Worm (Caenorhabditis elegans) whole organism, young adult: ENCODE data around the gene srw-9.
A peak's percentile ranks its signal among the peaks of the same experiment; 100 is the strongest.

Experiments used
- B0261.1 ChIP-seq: sonication (generic microtip); optimal IDR thresholded peaks from 2 replicates; lab custom pipeline; 2016; ENCODE audit warnings: mild to moderate bottlenecking, missing genetic modification characterization, moderate library complexity, missing compliant biosample characterization
- B0336.3 ChIP-seq: fragments of 200-800 bp; sonication (Bioruptor generic); IDR thresholded peaks from 2 replicates; pipeline ENCODE4 v1.3.6; 2022; ENCODE audit warnings: missing genetic modification characterization, missing compliant biosample characterization
- F33H1.4 ChIP-seq: fragments of 200-800 bp; sonication (Bioruptor generic); IDR thresholded peaks from 2 replicates; pipeline ENCODE4 v1.3.6; 2022; ENCODE audit warnings: missing genetic modification reagents, missing genetic modification characterization, missing compliant biosample characterization
- F37B4.10 ChIP-seq: fragments of 200-800 bp; sonication (Bioruptor generic); IDR thresholded peaks from 2 replicates; pipeline ENCODE4 v1.3.6; 2022; ENCODE audit warnings: missing genetic modification characterization, missing compliant biosample characterization
- F49E8.2 ChIP-seq: sonication (generic microtip); optimal IDR thresholded peaks from 3 replicates; lab custom pipeline; 2017; ENCODE audit warnings: missing genetic modification characterization, mild to moderate bottlenecking, missing compliant biosample characterization, antibody characterized with exemption, moderate library complexity; ENCODE audit not compliant: insufficient read depth
- F57C9.4 ChIP-seq: sonication (generic microtip); optimal IDR thresholded peaks from 2 replicates; lab custom pipeline; 2017; ENCODE audit warnings: mild to moderate bottlenecking, missing genetic modification characterization, missing compliant biosample characterization
- Y53G8AR.9 ChIP-seq: fragments of 200-800 bp; sonication (Bioruptor generic); conservative IDR thresholded peaks from 2 replicates; pipeline ENCODE4 v1.3.6; 2022; ENCODE audit warnings: missing genetic modification reagents, missing genetic modification characterization, missing compliant biosample characterization
- Y67H2A.10 ChIP-seq: fragments of 200-800 bp; sonication (Bioruptor generic); conservative IDR thresholded peaks from 2 replicates; pipeline ENCODE4 v1.3.6; 2022; ENCODE audit warnings: missing genetic modification reagents, missing genetic modification characterization, missing compliant biosample characterization
- Y79H2A.3 ChIP-seq: fragments of 200-800 bp; sonication (Bioruptor generic); conservative IDR thresholded peaks from 2 replicates; pipeline ENCODE4 v1.3.6; 2022; ENCODE audit warnings: missing genetic modification reagents, missing genetic modification characterization, missing compliant biosample characterization
- Y95B8A.8 ChIP-seq: fragments of 200-800 bp; sonication (Bioruptor generic); IDR thresholded peaks from 2 replicates; pipeline ENCODE4 v1.3.6; 2022; ENCODE audit warnings: missing genetic modification reagents, missing genetic modification characterization, missing compliant biosample characterization
- ZK185.1 ChIP-seq: sonication (generic microtip); optimal IDR thresholded peaks from 2 replicates; lab custom pipeline; 2016; ENCODE audit warnings: mild to moderate bottlenecking, missing genetic modification characterization, missing compliant biosample characterization; ENCODE audit not compliant: poor library complexity, severe bottlenecking
- ama-1 ChIP-seq, 3 experiments: fragments of 150-350 bp in 1 of 3; sonication (generic microtip) in 2 of 3; optimal IDR thresholded peaks; 2 replicates each; lab custom pipeline; 2014 to 2018; ENCODE audit warnings: missing biosample characterization in 2 of 3, missing genetic modification characterization in 2 of 3, missing genetic modification reagents in 2 of 3
- attf-5 ChIP-seq: fragments of 200-800 bp; sonication (Bioruptor generic); optimal IDR thresholded peaks from 2 replicates; lab custom pipeline; 2018; ENCODE audit warnings: mild to moderate bottlenecking, missing genetic modification characterization, missing compliant biosample characterization
- attf-6 ChIP-seq: fragments of 200-800 bp; sonication (Bioruptor generic); IDR thresholded peaks from 2 replicates; pipeline ENCODE4 v1.3.6; 2022; ENCODE audit warnings: missing genetic modification reagents, missing genetic modification characterization, missing compliant biosample characterization
- cebp-2 ChIP-seq: fragments of 200-800 bp; sonication (Bioruptor generic); IDR thresholded peaks from 2 replicates; pipeline ENCODE4 v1.3.6; 2022; ENCODE audit warnings: missing genetic modification characterization, missing compliant biosample characterization
- ceh-40 ChIP-seq: fragments of 200-800 bp; sonication (Bioruptor generic); IDR thresholded peaks from 2 replicates; pipeline ENCODE4 v1.3.6; 2022; ENCODE audit warnings: missing genetic modification characterization, missing compliant biosample characterization
- egl-18 ChIP-seq: fragments of 200-800 bp; sonication (Bioruptor generic); IDR thresholded peaks from 2 replicates; pipeline ENCODE4 v1.3.6; 2022; ENCODE audit warnings: missing genetic modification reagents, missing genetic modification characterization, missing compliant biosample characterization
- egl-44 ChIP-seq: fragments of 200-800 bp; sonication (Bioruptor generic); IDR thresholded peaks from 2 replicates; pipeline ENCODE4 v1.3.6; 2022; ENCODE audit warnings: missing genetic modification reagents, missing genetic modification characterization, missing compliant biosample characterization
- egrh-3 ChIP-seq: fragments of 200-800 bp; sonication (Bioruptor generic); IDR thresholded peaks from 2 replicates; pipeline ENCODE4 v1.3.6; 2022; ENCODE audit warnings: missing genetic modification reagents, missing genetic modification characterization, missing compliant biosample characterization
- ets-4 ChIP-seq: fragments of 200-800 bp; sonication (Bioruptor generic); optimal IDR thresholded peaks from 2 replicates; lab custom pipeline; 2018; ENCODE audit warnings: mild to moderate bottlenecking, missing genetic modification characterization, missing compliant biosample characterization
- fkh-3 ChIP-seq: sonication (generic microtip); optimal IDR thresholded peaks from 2 replicates; lab custom pipeline; 2016; ENCODE audit warnings: mild to moderate bottlenecking, missing genetic modification characterization, missing compliant biosample characterization
- him-1 ChIP-seq: sonication (generic microtip); optimal IDR thresholded peaks from 2 replicates; lab custom pipeline; 2016; ENCODE audit warnings: missing genotype, missing genetic modification reagents, missing genetic modification characterization, missing compliant biosample characterization
- hlh-12 ChIP-seq: sonication (generic microtip); optimal IDR thresholded peaks from 2 replicates; lab custom pipeline; 2016; ENCODE audit warnings: missing genetic modification characterization, missing compliant biosample characterization
- hlh-26 ChIP-seq: fragments of 200-800 bp; sonication (Bioruptor generic); conservative IDR thresholded peaks from 2 replicates; pipeline ENCODE4 v1.3.6; 2022; ENCODE audit warnings: missing genetic modification reagents, missing genetic modification characterization, missing compliant biosample characterization
- hmg-20 ChIP-seq: fragments of 200-800 bp; sonication (Bioruptor generic); IDR thresholded peaks from 2 replicates; pipeline ENCODE4 v1.3.6; 2022; ENCODE audit warnings: missing genetic modification reagents, missing genetic modification characterization, missing compliant biosample characterization
- lin-54 ChIP-seq: fragments of 200-800 bp; sonication (Bioruptor generic); optimal IDR thresholded peaks from 2 replicates; lab custom pipeline; 2018; ENCODE audit warnings: mild to moderate bottlenecking, missing genetic modification characterization, missing compliant biosample characterization
- lir-1 ChIP-seq: fragments of 200-800 bp; sonication (Bioruptor generic); conservative IDR thresholded peaks from 2 replicates; pipeline ENCODE4 v1.3.6; 2022; ENCODE audit warnings: missing genetic modification reagents, missing genetic modification characterization, missing compliant biosample characterization
- lsl-1 ChIP-seq: fragments of 200-800 bp; sonication (Bioruptor generic); optimal IDR thresholded peaks from 2 replicates; lab custom pipeline; 2018; ENCODE audit warnings: mild to moderate bottlenecking, missing genetic modification characterization, moderate library complexity, missing compliant biosample characterization
- madf-3 ChIP-seq: fragments of 200-800 bp; sonication (Bioruptor generic); IDR thresholded peaks from 2 replicates; pipeline ENCODE4 v1.3.6; 2022; ENCODE audit warnings: missing genetic modification reagents, missing genetic modification characterization, missing compliant biosample characterization
- nfya-2 ChIP-seq: fragments of 200-800 bp; sonication (Bioruptor generic); IDR thresholded peaks from 2 replicates; pipeline ENCODE4 v1.3.6; 2022; ENCODE audit warnings: missing genetic modification reagents, missing genetic modification characterization, missing compliant biosample characterization
- nhr-80 ChIP-seq: sonication (generic microtip); optimal IDR thresholded peaks from 2 replicates; lab custom pipeline; 2016; ENCODE audit warnings: missing genetic modification characterization, missing compliant biosample characterization
- nhr-90 ChIP-seq: sonication (generic microtip); optimal IDR thresholded peaks from 2 replicates; lab custom pipeline; 2016; ENCODE audit warnings: missing genotype, mild to moderate bottlenecking, missing genetic modification characterization, missing compliant biosample characterization
- sdz-38 ChIP-seq: sonication (generic microtip); optimal IDR thresholded peaks from 2 replicates; lab custom pipeline; 2016; ENCODE audit warnings: missing genotype, missing genetic modification characterization, missing compliant biosample characterization
- snpc-1.1 ChIP-seq: sonication (generic microtip); optimal IDR thresholded peaks from 2 replicates; lab custom pipeline; 2017; ENCODE audit warnings: missing genetic modification characterization, mild to moderate bottlenecking, missing compliant biosample characterization, antibody characterized with exemption, moderate library complexity, missing genotype, missing genetic modification reagents; ENCODE audit not compliant: insufficient read depth
- snpc-1.3 ChIP-seq: sonication (generic microtip); optimal IDR thresholded peaks from 2 replicates; lab custom pipeline; 2017; ENCODE audit warnings: missing genetic modification characterization, mild to moderate bottlenecking, missing compliant biosample characterization, antibody characterized with exemption, moderate library complexity, missing genotype, missing genetic modification reagents; ENCODE audit not compliant: insufficient read depth
- somi-1 ChIP-seq: fragments of 200-800 bp; sonication (Bioruptor generic); optimal IDR thresholded peaks from 2 replicates; lab custom pipeline; 2018; ENCODE audit warnings: mild to moderate bottlenecking, missing genetic modification characterization, missing compliant biosample characterization
- ztf-18 ChIP-seq: sonication (generic microtip); optimal IDR thresholded peaks from 2 replicates; lab custom pipeline; 2016; ENCODE audit warnings: missing genotype, mild to moderate bottlenecking, missing genetic modification characterization, missing compliant biosample characterization
- ztf-22 ChIP-seq: fragments of 200-800 bp; sonication (Bioruptor generic); optimal IDR thresholded peaks from 2 replicates; lab custom pipeline; 2018; ENCODE audit warnings: mild to moderate bottlenecking, missing genetic modification characterization, moderate library complexity, missing compliant biosample characterization

srw-9 gene

DNA sequence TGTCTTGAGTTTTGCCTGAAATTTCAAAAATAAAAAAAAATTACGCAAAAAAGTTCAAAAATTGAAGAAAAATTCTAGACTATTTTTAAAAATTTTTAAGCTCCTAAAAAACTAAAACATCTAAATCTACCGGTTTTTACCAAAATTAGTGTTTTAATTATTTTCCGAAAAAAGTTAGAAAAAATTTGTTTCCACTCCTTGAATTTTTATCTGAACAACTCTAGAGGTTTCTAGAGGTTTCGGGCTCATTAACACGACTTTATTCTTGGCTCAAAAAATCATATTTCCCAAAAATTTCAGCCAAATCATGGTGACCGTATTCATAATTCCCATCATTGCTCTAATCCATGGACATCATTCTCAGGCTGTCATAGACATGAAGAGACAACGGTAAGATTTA, 27.4 kb downstream of the srw-9 start, which contains the start of gene lgc-37 (continued):
- TF ChIP-seq snpc-1.1 (no peak), F49E8.2 (tag; lab: Kevin White, UChicago) (no peak)
- TF ChIP-seq, all 124 proteins: peak for 0

DNA sequence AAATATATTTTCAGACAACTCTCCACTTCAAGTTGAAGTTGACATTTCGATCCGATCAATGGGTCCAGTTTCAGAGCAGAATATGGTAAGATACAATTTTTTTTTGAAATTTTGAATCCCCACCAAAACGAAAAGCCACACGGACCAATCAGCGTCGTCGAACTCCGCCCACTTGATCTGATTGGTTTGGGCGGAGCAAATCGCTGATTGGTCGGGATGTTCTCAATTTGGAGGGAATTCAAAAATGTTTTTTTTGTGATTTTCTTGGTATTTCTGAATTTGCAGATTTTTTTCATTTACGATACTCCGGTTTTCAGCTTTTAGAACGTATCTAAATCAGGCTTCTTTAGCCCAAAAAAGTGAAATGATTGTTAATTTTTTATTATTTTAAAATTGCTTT, 28.0 kb downstream of the srw-9 start:
- TF ChIP-seq Y95B8A.8 (GFP tag; lab: Robert Waterston, UW) = no peak
- no peak for TF ChIP-seq hmg-20
- TF ChIP-seq F57C9.4 (tag; lab: Kevin White, UChicago) = no peak
- no peak for TF ChIP-seq F33H1.4 (GFP tag; lab: Robert Waterston, UW)
- no peak for TF ChIP-seq B0336.3
- no peak for TF ChIP-seq attf-5 (GFP tag; lab: Kevin White, UChicago)
- no peak for TF ChIP-seq ZK185.1 (tag; lab: Kevin White, UChicago)
- no peak for TF ChIP-seq lir-1 (GFP tag; lab: Robert Waterston, UW)
- TF ChIP-seq snpc-1.3 = no peak

DNA sequence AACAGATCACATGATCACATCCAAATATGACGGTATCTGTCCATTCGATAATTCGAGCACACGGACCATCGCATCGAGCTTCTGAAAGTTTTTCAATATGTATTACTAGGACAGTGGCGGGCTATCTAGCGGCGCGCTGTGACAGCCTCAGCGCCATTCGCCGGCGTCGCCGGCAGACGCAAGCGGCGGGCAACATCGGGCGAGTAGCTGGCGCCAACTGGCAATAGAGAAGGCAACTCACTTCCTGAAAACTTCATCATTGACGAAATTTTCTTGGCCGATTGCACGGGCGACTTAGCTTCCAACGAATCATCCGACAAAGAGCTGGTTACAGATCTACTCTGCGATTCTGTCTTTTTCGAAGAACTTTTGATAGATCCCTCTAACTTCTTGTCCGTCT, 30.8 kb downstream of the srw-9 start:
- TF ChIP-seq him-1 (tag; lab: Kevin White, UChicago) = no peak
- 0 out of 2 replicates have a peak, but pooled peaks have one; percentile 8 for TF ChIP-seq F37B4.10 (GFP tag; lab: Robert Waterston, UW)
- TF ChIP-seq, all 124 proteins: peak for 1

DNA sequence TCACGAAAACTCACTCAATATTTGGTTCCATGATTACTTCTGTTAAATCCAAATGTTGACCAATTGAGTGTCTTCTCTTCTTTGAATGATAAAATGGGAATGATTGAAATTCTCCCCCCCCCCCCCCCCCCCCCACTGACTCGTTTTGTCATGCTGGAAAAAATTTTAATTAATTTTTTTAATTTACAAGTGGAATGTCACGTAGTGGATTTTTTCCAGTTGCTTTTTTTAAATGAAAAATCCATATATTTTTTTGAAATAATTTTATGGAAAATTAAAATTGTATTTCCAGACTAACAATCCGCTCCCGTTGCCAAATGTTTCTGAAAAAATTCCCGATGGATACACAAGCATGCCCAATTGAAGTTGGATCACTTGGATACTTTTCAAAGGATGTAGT, 32.0 kb downstream of the srw-9 start, which contains the start of gene BE10.1:
Gene BE10.1 (minus strand): TSS at position 101 of the 400 bp plus-strand sequence.
- no peak for TF ChIP-seq B0261.1 (tag; lab: Kevin White, UChicago)
- TF ChIP-seq egl-44 (GFP tag; lab: Robert Waterston, UW) = no peak
- TF ChIP-seq fkh-3 (tag; lab: Kevin White, UChicago) = no peak
- TF ChIP-seq hlh-26 (GFP tag; lab: Robert Waterston, UW) = no peak
- TF ChIP-seq ZK185.1 (tag; lab: Kevin White, UChicago) = no peak
- TF ChIP-seq snpc-1.1 = no peak
- TF ChIP-seq him-1 (tag; lab: Kevin White, UChicago) = no peak
- TF ChIP-seq lin-54 = no peak
- TF ChIP-seq attf-6 = no peak
- no peak for TF ChIP-seq F49E8.2 (tag; lab: Kevin White, UChicago)
- no peak for TF ChIP-seq B0336.3
- no peak for TF ChIP-seq cebp-2
- TF ChIP-seq F37B4.10 (GFP tag; lab: Robert Waterston, UW) = no peak
- TF ChIP-seq egrh-3 (GFP tag; lab: Robert Waterston, UW) = no peak

DNA sequence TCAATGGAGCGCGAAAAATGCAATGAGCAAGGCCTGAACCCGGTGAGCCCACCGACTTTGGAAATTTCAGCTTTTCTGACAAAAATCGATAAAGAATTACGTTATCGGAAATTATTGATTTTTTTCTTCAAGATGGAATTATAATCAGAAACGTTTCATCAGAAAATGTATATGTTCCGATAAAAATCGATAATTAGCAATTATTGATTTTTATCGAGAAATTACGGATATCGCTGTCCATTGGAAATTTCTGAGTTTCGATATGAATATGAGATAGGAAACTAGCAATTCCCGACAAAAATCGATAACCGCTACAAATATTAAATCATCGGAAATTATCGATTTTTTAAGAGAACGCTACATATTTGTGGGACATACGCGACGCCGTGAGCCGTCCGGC, 36.7 kb downstream of the srw-9 start:
- TF ChIP-seq ceh-40 (GFP tag; lab: Robert Waterston, UW) (no peak), ztf-22 (GFP tag; lab: Kevin White, UChicago) (no peak), cebp-2 (no peak), snpc-1.3 (no peak), nhr-80 (tag; lab: Kevin White, UChicago) (no peak), nfya-2 (no peak), hlh-12 (tag; lab: Kevin White, UChicago) (no peak), Y79H2A.3 (GFP tag; lab: Robert Waterston, UW) (no peak), B0261.1 (tag; lab: Kevin White, UChicago) (no peak), Y67H2A.10 (GFP tag; lab: Robert Waterston, UW) (no peak), nhr-90 (tag; lab: Kevin White, UChicago) (no peak), madf-3 (GFP tag; lab: Robert Waterston, UW) (no peak), ama-1 (optimal IDR thresholded peaks at IDR 0.05; lab: Kevin White, UChicago) (no peak), ama-1 (GFP tag; optimal IDR thresholded peaks at IDR 0.05; lab: Kevin White, UChicago) (no peak), ztf-18 (tag; lab: Kevin White, UChicago) (no peak), egl-18 (GFP tag; lab: Robert Waterston, UW) (no peak), ets-4 (GFP tag; lab: Kevin White, UChicago) (no peak), Y53G8AR.9 (GFP tag; lab: Robert Waterston, UW) (no peak), somi-1 (GFP tag; lab: Kevin White, UChicago) (no peak), lsl-1 (GFP tag; lab: Kevin White, UChicago) (no peak), sdz-38 (tag; lab: Kevin White, UChicago) (no peak)
